Worm (Caenorhabditis elegans): ENCODE data around the gene oac-10.

oac-10 gene

ce11 chrII:3846028-3846427 is 23.7 kb upstream of the oac-10 start, which contains the start of gene C17A2.2:
C17A2.2 (plus strand) TSS chrII:3846328.
- no peak for TF ChIP-seq lin-13 (GFP tag; optimal IDR thresholded peaks at IDR 0.05)
- TF ChIP-seq lin-39 (tag; optimal IDR thresholded peaks at IDR 0.05), result no peak
- TF ChIP-seq snpc-4 (tag; optimal IDR thresholded peaks at IDR 0.05), result no peak

ce11 chrII:3850655-3851054 is 19.0 kb upstream of the oac-10 start, which contains the start of gene nhr-72:
nhr-72 (minus strand) TSS chrII:3850755.
- TF ChIP-seq gmeb-1 (tag; optimal IDR thresholded peaks at IDR 0.05), result no peak
- no peak for TF ChIP-seq lsy-2 (tag; optimal IDR thresholded peaks at IDR 0.05)
- no peak for TF ChIP-seq Y55F3AM.14 (GFP tag; optimal IDR thresholded peaks at IDR 0.05)
- no peak for TF ChIP-seq nhr-11 (tag; optimal IDR thresholded peaks at IDR 0.05)

- TF ChIP-seq ceh-82 (tag; optimal IDR thresholded peaks at IDR 0.05), result no peak
- no peak for TF ChIP-seq R02D3.7 (tag; optimal IDR thresholded peaks at IDR 0.05)
- no peak for TF ChIP-seq fos-1 (tag; optimal IDR thresholded peaks at IDR 0.05)
- TF ChIP-seq sma-3 (GFP tag; optimal IDR thresholded peaks at IDR 0.05), result no peak
- TF ChIP-seq nhr-25 (tag; optimal IDR thresholded peaks at IDR 0.05), result no peak
- TF ChIP-seq elt-1 (tag; optimal IDR thresholded peaks at IDR 0.05), result no peak
These were observed 17.0 kb upstream of the oac-10 start, which contains the start of gene nhr-257 for ce11 chrII:3852654-3853053. nhr-257 (plus strand) TSS chrII:3852954.

ce11 chrII:3860826-3861225 is 8.9 kb upstream of the oac-10 start, which contains the start of gene oac-11:
oac-11 (minus strand) TSS chrII:3860926.
- TF ChIP-seq F13H6.1 (tag; optimal IDR thresholded peaks at IDR 0.05) (no peak), nhr-12 (tag; optimal IDR thresholded peaks at IDR 0.05) (no peak), elt-3 (tag; optimal IDR thresholded peaks at IDR 0.05) (no peak), ZK546.5 (tag; optimal IDR thresholded peaks at IDR 0.05) (no peak), nhr-21 (tag; optimal IDR thresholded peaks at IDR 0.05) (no peak), ceh-82 (tag; optimal IDR thresholded peaks at IDR 0.05) (no peak), sma-9 (GFP tag; optimal IDR thresholded peaks at IDR 0.05) (no peak), sma-9 (tag; optimal IDR thresholded peaks at IDR 0.05) (no peak), Y55F3AM.14 (GFP tag; optimal IDR thresholded peaks at IDR 0.05) (no peak), mbf-1 (tag; optimal IDR thresholded peaks at IDR 0.05) (no peak), lin-11 (tag; optimal IDR thresholded peaks at IDR 0.05) (no peak), dmd-4 (tag; optimal IDR thresholded peaks at IDR 0.05) (no peak), nhr-77 (tag; optimal IDR thresholded peaks at IDR 0.05) (no peak), fos-1 (tag; optimal IDR thresholded peaks at IDR 0.05) (no peak), nhr-6 (tag; optimal IDR thresholded peaks at IDR 0.05) (no peak), alr-1 (tag; optimal IDR thresholded peaks at IDR 0.05) (no peak), skn-1 (tag; optimal IDR thresholded peaks at IDR 0.05) (no peak), crh-2 (tag; optimal IDR thresholded peaks at IDR 0.05) (no peak)

- TF ChIP-seq elt-1 (tag; optimal IDR thresholded peaks at IDR 0.05) (peak; percentile 76), lin-11 (tag; optimal IDR thresholded peaks at IDR 0.05) (no peak)
These were observed 7.6 kb upstream of the oac-10 start for ce11 chrII:3862053-3862452.

- TF ChIP-seq fos-1 (tag; optimal IDR thresholded peaks at IDR 0.05) (no peak), alr-1 (tag; optimal IDR thresholded peaks at IDR 0.05) (no peak), ZK546.5 (tag; optimal IDR thresholded peaks at IDR 0.05) (no peak), nhr-25 (tag; optimal IDR thresholded peaks at IDR 0.05) (no peak), nhr-6 (tag; optimal IDR thresholded peaks at IDR 0.05) (no peak), lin-11 (tag; optimal IDR thresholded peaks at IDR 0.05) (no peak)
These were observed 5.0 kb upstream of the oac-10 start, which contains the start of gene nhr-261 for ce11 chrII:3864652-3865051. nhr-261 (minus strand) TSS chrII:3864752.

ce11 chrII:3877127-3877526 is 7.4 kb downstream of the oac-10 start, which contains the start of gene nep-3:
nep-3 (minus strand) TSS chrII:3877227.
- TF ChIP-seq unc-62 (GFP tag; optimal IDR thresholded peaks at IDR 0.05) (no peak), blmp-1 (tag; optimal IDR thresholded peaks at IDR 0.05; ENCODE audit: insufficient read depth) (no peak), ztf-1 (GFP tag; conservative IDR thresholded peaks at IDR 0.05) (no peak), alr-1 (tag; optimal IDR thresholded peaks at IDR 0.05) (no peak), lsy-2 (tag; optimal IDR thresholded peaks at IDR 0.05) (no peak)

All from whole organism, L2 larva.